Worm (Caenorhabditis elegans) whole organism, L2 larva: ENCODE data around the gene mltn-9.

ENCODE experiments used
- R02D3.7 ChIP-seq: fragments of 150-350 bp; optimal IDR thresholded peaks from 2 replicates; lab custom pipeline; 2014; ENCODE audit warnings: missing biosample characterization, missing genetic modification characterization
- ZK546.5 ChIP-seq: sonication (generic microtip); optimal IDR thresholded peaks from 2 replicates; lab custom pipeline; 2017; ENCODE audit warnings: missing biosample characterization, missing genetic modification characterization
- alr-1 ChIP-seq: fragments of 150-350 bp; optimal IDR thresholded peaks from 2 replicates; lab custom pipeline; 2014; ENCODE audit warnings: missing biosample characterization, missing genetic modification characterization
- aly-2 ChIP-seq: fragments of 150-350 bp; optimal IDR thresholded peaks from 2 replicates; lab custom pipeline; 2014; ENCODE audit warnings: missing biosample characterization, missing genetic modification characterization
- ama-1 ChIP-seq: fragments of 150-350 bp; optimal IDR thresholded peaks from 2 replicates; lab custom pipeline; 2018; ENCODE audit warnings: inconsistent platforms
- ceh-82 ChIP-seq: fragments of 150-350 bp; optimal IDR thresholded peaks from 2 replicates; lab custom pipeline; 2014; ENCODE audit warnings: missing biosample characterization, missing genetic modification characterization
- crh-2 ChIP-seq: sonication (generic microtip); optimal IDR thresholded peaks from 2 replicates; lab custom pipeline; 2017; ENCODE audit warnings: missing biosample characterization, missing genetic modification characterization
- egl-27 ChIP-seq: sonication (generic microtip); optimal IDR thresholded peaks from 3 replicates; lab custom pipeline; 2017; ENCODE audit warnings: missing biosample characterization, missing genetic modification reagents, missing genetic modification characterization
- elt-1 ChIP-seq: fragments of 150-350 bp; optimal IDR thresholded peaks from 2 replicates; lab custom pipeline; 2014; ENCODE audit warnings: missing biosample characterization, missing genetic modification characterization
- elt-3 ChIP-seq: sonication (generic microtip); optimal IDR thresholded peaks from 2 replicates; lab custom pipeline; 2017; ENCODE audit warnings: missing biosample characterization, missing genetic modification characterization
- fos-1 ChIP-seq: fragments of 150-350 bp; optimal IDR thresholded peaks from 2 replicates; lab custom pipeline; 2014; ENCODE audit warnings: missing biosample characterization, missing genetic modification characterization
- gmeb-1 ChIP-seq: fragments of 150-350 bp; optimal IDR thresholded peaks from 2 replicates; lab custom pipeline; 2014; ENCODE audit warnings: missing biosample characterization, missing genetic modification characterization
- lin-11 ChIP-seq: fragments of 150-350 bp; sonication (generic microtip); optimal IDR thresholded peaks from 2 replicates; lab custom pipeline; 2014; ENCODE audit warnings: missing biosample characterization, missing genetic modification characterization, inconsistent platforms, mixed read lengths
- lin-13 ChIP-seq: fragments of 150-350 bp; optimal IDR thresholded peaks from 2 replicates; lab custom pipeline; 2014; ENCODE audit warnings: missing biosample characterization, missing genetic modification reagents, missing genetic modification characterization
- lin-39 ChIP-seq: fragments of 150-350 bp; optimal IDR thresholded peaks from 2 replicates; lab custom pipeline; 2014; ENCODE audit warnings: missing biosample characterization, missing genetic modification reagents, missing genetic modification characterization
- mab-5 ChIP-seq: fragments of 150-350 bp; optimal IDR thresholded peaks from 2 replicates; lab custom pipeline; 2014; ENCODE audit warnings: missing biosample characterization, missing genetic modification characterization
- mbf-1 ChIP-seq: sonication (generic microtip); optimal IDR thresholded peaks from 2 replicates; lab custom pipeline; 2017; ENCODE audit warnings: missing biosample characterization, missing genetic modification characterization
- mdl-1 ChIP-seq, 2 experiments: fragments of 150-350 bp in 1 of 2; sonication (generic microtip) in 1 of 2; optimal IDR thresholded peaks; 2 replicates each; lab custom pipeline; 2017; ENCODE audit warnings: missing biosample characterization in 2 of 2, missing genetic modification characterization in 2 of 2
- nhr-10 ChIP-seq: sonication (generic microtip); optimal IDR thresholded peaks from 2 replicates; lab custom pipeline; 2017; ENCODE audit warnings: missing biosample characterization, missing genetic modification characterization
- nhr-11 ChIP-seq: fragments of 150-350 bp; optimal IDR thresholded peaks from 2 replicates; lab custom pipeline; 2014; ENCODE audit warnings: missing biosample characterization, missing genetic modification characterization
- nhr-12 ChIP-seq: fragments of 150-350 bp; optimal IDR thresholded peaks from 2 replicates; lab custom pipeline; 2014; ENCODE audit warnings: missing biosample characterization, missing genetic modification characterization
- nhr-129 ChIP-seq: fragments of 150-350 bp; optimal IDR thresholded peaks from 2 replicates; lab custom pipeline; 2014; ENCODE audit warnings: missing biosample characterization, missing genetic modification characterization
- nhr-21 ChIP-seq: fragments of 150-350 bp; optimal IDR thresholded peaks from 2 replicates; lab custom pipeline; 2014; ENCODE audit warnings: missing biosample characterization, missing genetic modification characterization
- nhr-237 ChIP-seq: fragments of 150-350 bp; optimal IDR thresholded peaks from 2 replicates; lab custom pipeline; 2014; ENCODE audit warnings: missing biosample characterization, missing genetic modification characterization
- nhr-25 ChIP-seq: fragments of 150-350 bp; sonication (generic microtip); optimal IDR thresholded peaks from 3 replicates; lab custom pipeline; 2014; ENCODE audit warnings: missing biosample characterization, missing genetic modification characterization
- nhr-6 ChIP-seq: fragments of 150-350 bp; optimal IDR thresholded peaks from 2 replicates; lab custom pipeline; 2014; ENCODE audit warnings: missing biosample characterization, missing genetic modification characterization
- nhr-77 ChIP-seq: fragments of 150-350 bp; optimal IDR thresholded peaks from 2 replicates; lab custom pipeline; 2014; ENCODE audit warnings: missing biosample characterization, missing genetic modification characterization
- peb-1 ChIP-seq: fragments of 150-350 bp; optimal IDR thresholded peaks from 2 replicates; lab custom pipeline; 2014; ENCODE audit warnings: missing biosample characterization, missing genetic modification characterization
- sem-4 ChIP-seq: fragments of 150-350 bp; optimal IDR thresholded peaks from 2 replicates; lab custom pipeline; 2014; ENCODE audit warnings: missing biosample characterization, missing genetic modification reagents, missing genetic modification characterization
- sma-3 ChIP-seq: sonication (generic microtip); optimal IDR thresholded peaks from 2 replicates; lab custom pipeline; 2016; ENCODE audit warnings: missing genetic modification reagents, missing genetic modification characterization, missing compliant biosample characterization
- sma-9 ChIP-seq, 2 experiments: fragments of 150-350 bp in 1 of 2; sonication (generic microtip) in 1 of 2; optimal IDR thresholded peaks; 2 replicates each; lab custom pipeline; 2014 to 2016; ENCODE audit warnings: missing genetic modification characterization in 2 of 2, mild to moderate bottlenecking in 1 of 2, missing biosample characterization in 1 of 2, missing compliant biosample characterization in 1 of 2, missing genetic modification reagents in 1 of 2, moderate library complexity in 1 of 2
- snpc-4 ChIP-seq: fragments of 150-350 bp; optimal IDR thresholded peaks from 2 replicates; lab custom pipeline; 2014; ENCODE audit warnings: missing biosample characterization, missing genetic modification characterization
- unc-55 ChIP-seq: fragments of 150-350 bp; sonication (generic microtip); optimal IDR thresholded peaks from 3 replicates; lab custom pipeline; 2014; ENCODE audit warnings: missing biosample characterization, missing genetic modification reagents, missing genetic modification characterization
- unc-62 ChIP-seq: fragments of 150-350 bp; optimal IDR thresholded peaks from 2 replicates; lab custom pipeline; 2014; ENCODE audit warnings: missing biosample characterization, missing genetic modification reagents, missing genetic modification characterization
- ztf-1 ChIP-seq: fragments of 200-800 bp; sonication (Bioruptor generic); conservative IDR thresholded peaks from 2 replicates; pipeline ENCODE4 v1.3.6; 2022; ENCODE audit warnings: missing genetic modification characterization, missing compliant biosample characterization
- ztf-11 ChIP-seq: sonication (generic microtip); optimal IDR thresholded peaks from 2 replicates; lab custom pipeline; 2017; ENCODE audit warnings: missing biosample characterization, missing genetic modification characterization
- ztf-4 ChIP-seq: fragments of 150-350 bp; optimal IDR thresholded peaks from 2 replicates; lab custom pipeline; 2014; ENCODE audit warnings: missing biosample characterization, missing genetic modification characterization

Gene mltn-9

DNA sequence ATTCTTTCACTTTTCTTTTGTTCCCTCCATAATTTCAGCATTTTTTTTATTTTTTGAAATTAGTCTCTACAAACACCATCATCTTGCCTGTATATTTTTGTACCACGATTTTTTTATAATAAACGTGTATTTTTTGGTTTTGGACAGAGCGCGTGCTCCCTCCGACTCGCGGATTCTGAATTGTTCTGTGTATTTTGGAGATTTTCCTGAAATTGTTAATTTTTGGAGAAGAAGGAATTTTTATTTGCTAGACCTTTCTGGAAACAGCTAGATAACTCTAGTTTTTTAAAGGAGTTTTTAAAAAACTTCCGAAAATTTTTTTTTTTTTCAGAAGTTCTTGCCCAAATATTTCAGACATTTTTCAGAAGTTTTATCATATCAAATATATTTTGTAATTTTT, 39.4 kb upstream of the mltn-9 start, which contains the start of gene C01G12.13:
TSS of gene C01G12.13 (plus strand) at position 301 of the 400 bp plus-strand sequence.
- TF ChIP-seq alr-1 (tag; lab: Kevin White, UChicago) = no peak
- TF ChIP-seq peb-1 (tag; lab: Kevin White, UChicago) = no peak
- TF ChIP-seq R02D3.7 = no peak
- TF ChIP-seq sem-4 = no peak
- TF ChIP-seq mdl-1 (tag; optimal IDR thresholded peaks at IDR 0.05; lab: Kevin White, UChicago) = no peak
- no peak for TF ChIP-seq crh-2 (tag; lab: Kevin White, UChicago)
- no peak for TF ChIP-seq nhr-6
- no peak for TF ChIP-seq ztf-4 (tag; lab: Kevin White, UChicago)
- no peak for TF ChIP-seq nhr-11 (tag; lab: Kevin White, UChicago)
- TF ChIP-seq nhr-25 = no peak
- TF ChIP-seq, all 48 proteins: peak for 0

DNA sequence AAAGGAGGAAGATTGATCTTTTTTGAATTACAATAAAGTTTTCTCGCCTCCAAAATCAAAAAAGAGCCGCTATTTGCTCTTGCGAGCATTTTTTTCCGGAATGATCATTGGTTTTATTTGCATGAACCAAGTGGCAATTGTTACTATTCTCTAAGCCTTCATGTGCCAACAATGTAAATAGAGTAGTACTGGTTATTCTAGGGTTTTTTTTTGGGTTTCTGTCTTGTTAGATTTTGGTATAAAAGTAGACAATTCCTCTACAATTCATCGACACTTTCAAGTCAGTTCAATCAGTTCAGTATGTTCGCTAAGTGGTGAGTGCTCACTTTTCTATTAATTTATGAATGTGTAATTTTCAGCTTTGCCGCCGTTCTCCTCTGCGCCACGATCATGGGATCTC, 37.8 kb upstream of the mltn-9 start, which contains the start of gene nspb-7:
TSS of gene nspb-7 (plus strand) at position 301 of the 400 bp plus-strand sequence.
- TF ChIP-seq nhr-25 = no peak
- TF ChIP-seq mab-5 (tag; lab: Kevin White, UChicago) = no peak
- no peak for TF ChIP-seq unc-62 (GFP tag; lab: Kevin White, UChicago)
- TF ChIP-seq elt-1 (tag; lab: Kevin White, UChicago) = no peak
- no peak for TF ChIP-seq lin-13 (GFP tag; lab: Kevin White, UChicago)
- no peak for TF ChIP-seq ama-1 (lab: Kevin White, UChicago)
- no peak for TF ChIP-seq egl-27 (tag; lab: Kevin White, UChicago)
- no peak for TF ChIP-seq ZK546.5
- no peak for TF ChIP-seq nhr-10
- no peak for TF ChIP-seq ztf-11 (tag; lab: Kevin White, UChicago)
- TF ChIP-seq nhr-21 = no peak
- no peak for TF ChIP-seq nhr-77 (tag; lab: Kevin White, UChicago)
- TF ChIP-seq snpc-4 (tag; lab: Kevin White, UChicago) = no peak
- TF ChIP-seq elt-3 (tag; lab: Kevin White, UChicago) = no peak
- no peak for TF ChIP-seq unc-55
- TF ChIP-seq nhr-11 (tag; lab: Kevin White, UChicago) = no peak

DNA sequence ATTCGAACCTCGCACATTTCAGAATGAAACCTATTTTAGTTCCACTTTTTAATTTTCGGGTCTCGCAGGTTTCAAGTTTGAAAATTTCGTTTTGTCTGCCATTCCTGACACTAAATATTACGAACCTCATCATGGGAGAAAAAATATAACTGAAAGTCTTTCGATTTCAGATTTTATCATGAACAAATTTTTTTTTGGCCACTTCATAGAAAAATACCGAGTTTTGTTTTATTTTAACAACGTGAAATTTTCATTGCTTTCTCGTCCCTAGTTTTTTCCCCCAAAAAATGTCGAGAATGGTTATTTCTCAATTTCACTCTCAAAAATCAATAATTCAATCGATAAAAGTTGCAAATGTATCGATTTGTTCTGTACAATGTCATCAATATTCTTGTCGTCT, 37.1 kb upstream of the mltn-9 start, which contains the start of gene C01G12.9:
TSS of gene C01G12.9 (plus strand) at position 301 of the 400 bp plus-strand sequence.
- no peak for TF ChIP-seq elt-3 (tag; lab: Kevin White, UChicago)
- TF ChIP-seq unc-62 (GFP tag; lab: Kevin White, UChicago) = no peak
- TF ChIP-seq snpc-4 (tag; lab: Kevin White, UChicago) = no peak
- no peak for TF ChIP-seq sma-3 (GFP tag; lab: Kevin White, UChicago)
- no peak for TF ChIP-seq gmeb-1 (tag; lab: Kevin White, UChicago)
- TF ChIP-seq nhr-129 (tag; lab: Kevin White, UChicago) = no peak
- no peak for TF ChIP-seq lin-11 (tag; lab: Kevin White, UChicago)
- no peak for TF ChIP-seq nhr-11 (tag; lab: Kevin White, UChicago)
- TF ChIP-seq sem-4 = no peak
- no peak for TF ChIP-seq ama-1 (lab: Kevin White, UChicago)

DNA sequence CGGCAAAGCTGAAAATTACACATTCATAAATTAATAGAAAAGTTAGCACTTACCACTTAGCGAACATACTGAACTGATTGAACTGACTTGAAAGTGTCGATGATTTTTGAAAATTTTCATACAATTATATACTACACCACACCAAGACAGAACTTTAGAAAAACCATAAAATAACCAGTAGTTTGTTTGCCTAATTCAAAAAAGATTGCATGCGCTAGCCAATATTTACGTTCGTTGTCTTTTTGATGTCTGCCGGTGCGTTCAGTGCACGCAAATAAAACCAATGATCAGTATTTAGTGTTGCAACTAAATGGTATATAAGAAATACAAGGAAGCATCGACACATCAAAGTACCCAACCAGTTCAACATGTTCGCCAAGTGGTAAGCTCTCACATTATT, 35.3 kb upstream of the mltn-9 start, which contains the start of the genes nspb-8 and nspb-9:
TSS of gene nspb-8 (minus strand) at position 101 of the 400 bp plus-strand sequence.
TSS of gene nspb-9 (plus strand) at position 311 of the 400 bp plus-strand sequence.
- no peak for TF ChIP-seq egl-27 (tag; lab: Kevin White, UChicago)

DNA sequence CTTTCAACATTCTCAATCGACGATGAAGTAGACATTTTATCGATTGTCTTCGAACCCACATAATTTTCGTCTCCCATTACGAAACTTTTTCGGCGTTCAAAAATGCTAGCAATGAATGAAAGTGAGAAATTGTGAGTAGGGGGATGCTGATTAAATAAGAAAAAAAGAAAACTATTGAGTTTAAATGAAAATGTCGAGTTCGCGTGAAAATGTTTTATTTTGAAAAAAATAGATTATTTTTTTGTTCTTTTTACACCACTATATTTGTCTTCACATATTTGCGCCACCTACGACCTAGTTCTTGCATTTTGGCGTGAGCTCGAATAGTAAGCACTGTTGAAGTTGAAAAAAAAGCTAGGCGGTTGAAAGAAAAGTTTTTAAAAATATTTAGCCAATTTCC, 33.6 kb upstream of the mltn-9 start, which contains the start of gene C01G12.3:
TSS of gene C01G12.3 (minus strand) at position 101 of the 400 bp plus-strand sequence.
- TF ChIP-seq mbf-1 (tag; lab: Kevin White, UChicago) = no peak
- TF ChIP-seq nhr-77 (tag; lab: Kevin White, UChicago) = no peak
- TF ChIP-seq nhr-12 (tag; lab: Kevin White, UChicago) = no peak
- no peak for TF ChIP-seq nhr-237 (tag; lab: Kevin White, UChicago)
- no peak for TF ChIP-seq aly-2
- TF ChIP-seq ceh-82 (tag; lab: Kevin White, UChicago) = no peak
- TF ChIP-seq peb-1 (tag; lab: Kevin White, UChicago) = no peak
- TF ChIP-seq gmeb-1 (tag; lab: Kevin White, UChicago) = no peak
- TF ChIP-seq ztf-11 (tag; lab: Kevin White, UChicago) = no peak
- no peak for TF ChIP-seq fos-1 (tag; lab: Kevin White, UChicago)
- TF ChIP-seq alr-1 (tag; lab: Kevin White, UChicago) = no peak
- no peak for TF ChIP-seq lin-39
- no peak for TF ChIP-seq ztf-1 (GFP tag; lab: Robert Waterston, UW)
- TF ChIP-seq crh-2 (tag; lab: Kevin White, UChicago) = no peak
- no peak for TF ChIP-seq nhr-25
- no peak for TF ChIP-seq unc-55
- TF ChIP-seq lin-13 (GFP tag; lab: Kevin White, UChicago) = no peak
- TF ChIP-seq elt-1 (tag; lab: Kevin White, UChicago) = no peak
- no peak for TF ChIP-seq sma-9 (GFP tag; optimal IDR thresholded peaks at IDR 0.05; lab: Kevin White, UChicago)
- no peak for TF ChIP-seq sma-9 (tag; optimal IDR thresholded peaks at IDR 0.05; lab: Kevin White, UChicago)
